Fruit fly (Drosophila melanogaster): ENCODE measurements around the gene CG43155.

CG43155 gene

dm6 chrX:11449476-11450119 is 10.0 kb upstream of the CG43155 start (continued):
- no peak for TF ChIP-seq CG10565 (GFP tag; optimal IDR thresholded peaks at IDR 0.05)
- no peak for TF ChIP-seq CG42726 (GFP tag; IDR thresholded peaks at IDR 0.05; ENCODE audit: partially characterized antibody)
- peak; percentile 64 for TF ChIP-seq Vsx1 (GFP tag; optimal IDR thresholded peaks at IDR 0.05)
- TF ChIP-seq ato (GFP tag; IDR thresholded peaks at IDR 0.05; ENCODE audit: partially characterized antibody): no peak
- peak; percentile 93 for TF ChIP-seq CG1603 (tag; optimal IDR thresholded peaks at IDR 0.05)
- peak; percentile 97 for TF ChIP-seq sens (GFP tag)
- TF ChIP-seq pb (GFP tag; optimal IDR thresholded peaks at IDR 0.05): peak; percentile 88
- TF ChIP-seq CG10462 (GFP tag; optimal IDR thresholded peaks at IDR 0.05): peak; percentile 65
- TF ChIP-seq Hey (tag; optimal IDR thresholded peaks at IDR 0.05): peak; percentile 60
- peak; percentile 77 for TF ChIP-seq Ssrp (tag; optimal IDR thresholded peaks at IDR 0.05)
- peak; percentile 54 for TF ChIP-seq CG18476 (GFP tag; optimal IDR thresholded peaks at IDR 0.05)
- peak; percentile 84 for TF ChIP-seq CG7786 (GFP tag; optimal IDR thresholded peaks at IDR 0.05)
- TF ChIP-seq Hr3 (GFP tag; optimal IDR thresholded peaks at IDR 0.05): peak; percentile 80
- TF ChIP-seq ap (GFP tag; IDR thresholded peaks at IDR 0.05): peak; percentile 80
- peak; percentile 50 for TF ChIP-seq CG33557 (GFP tag; optimal IDR thresholded peaks at IDR 0.05)
- TF ChIP-seq CG8924 (tag; optimal IDR thresholded peaks at IDR 0.05): peak; percentile 80
- TF ChIP-seq CG11398 (GFP tag; optimal IDR thresholded peaks at IDR 0.05): peak; percentile 84
- peak; percentile 43 for TF ChIP-seq CG6654 (GFP tag; optimal IDR thresholded peaks at IDR 0.05)
- TF ChIP-seq Ptx1 (GFP tag; IDR thresholded peaks at IDR 0.05): peak; percentile 90
- peak; percentile 66; the same call in 1 of the 2 replicates for TF ChIP-seq toy (GFP tag; IDR thresholded peaks at IDR 0.05)
- no peak for TF ChIP-seq unc-4 (GFP tag; IDR thresholded peaks at IDR 0.05; ENCODE audit: partially characterized antibody)
- TF ChIP-seq ara (GFP tag; IDR thresholded peaks at IDR 0.05): peak; percentile 81
- peak; percentile 42 for TF ChIP-seq Ets97D (GFP tag; optimal IDR thresholded peaks at IDR 0.05)
- TF ChIP-seq CG3995 (GFP tag; optimal IDR thresholded peaks at IDR 0.05): peak; percentile 35
- no peak for TF ChIP-seq hkb (optimal IDR thresholded peaks at IDR 0.05)
- TF ChIP-seq hkb (GFP tag; IDR thresholded peaks at IDR 0.05): peak; percentile 87
- TF ChIP-seq CG15269 (tag; optimal IDR thresholded peaks at IDR 0.05): peak; percentile 92
- peak; percentile 61; the same call in 1 of the 2 replicates for TF ChIP-seq MBD-R2 (GFP tag; IDR thresholded peaks at IDR 0.05)
- TF ChIP-seq CG8359 (GFP tag; optimal IDR thresholded peaks at IDR 0.05; ENCODE audit: borderline replicate concordance): peak; percentile 44
- TF ChIP-seq CG3065 (GFP tag; optimal IDR thresholded peaks at IDR 0.05): no peak
- peak; percentile 77 for TF ChIP-seq tio (GFP tag; optimal IDR thresholded peaks at IDR 0.05)
- peak; percentile 73 for TF ChIP-seq CG12299 (tag; optimal IDR thresholded peaks at IDR 0.05)
- TF ChIP-seq CG17612 (GFP tag; IDR thresholded peaks at IDR 0.05): peak; percentile 80
- peak; percentile 57 for TF ChIP-seq Nf-YB (GFP tag; optimal IDR thresholded peaks at IDR 0.05)
- peak; percentile 85 for TF ChIP-seq CG18619 (GFP tag; optimal IDR thresholded peaks at IDR 0.05)
- peak; percentile 64 for TF ChIP-seq CG13775 (GFP tag; optimal IDR thresholded peaks at IDR 0.05)
- TF ChIP-seq CG12659 (GFP tag; optimal IDR thresholded peaks at IDR 0.05): peak; percentile 86
- TF ChIP-seq CG10654 (GFP tag; optimal IDR thresholded peaks at IDR 0.05): peak; percentile 69
- peak; percentile 72 for TF ChIP-seq CG30431 (GFP tag; optimal IDR thresholded peaks at IDR 0.05)
- TF ChIP-seq Mad (GFP tag; optimal IDR thresholded peaks at IDR 0.05): peak; percentile 80
- peak; percentile 80 for TF ChIP-seq kah (GFP tag; optimal IDR thresholded peaks at IDR 0.05)
- peak; percentile 79 for TF ChIP-seq Oaz (GFP tag; IDR thresholded peaks at IDR 0.05)
- peak; percentile 78 for TF ChIP-seq HHEX (GFP tag; optimal IDR thresholded peaks at IDR 0.05)
- peak; percentile 79 for TF ChIP-seq Dbx (GFP tag; IDR thresholded peaks at IDR 0.05)
- peak; percentile 69 for TF ChIP-seq luna (GFP tag; optimal IDR thresholded peaks at IDR 0.05)
- TF ChIP-seq CG7928 (GFP tag; optimal IDR thresholded peaks at IDR 0.05): peak; percentile 22
- peak; percentile 85 for TF ChIP-seq fd96Cb (tag; optimal IDR thresholded peaks at IDR 0.05)
- TF ChIP-seq aop (GFP tag; IDR thresholded peaks at IDR 0.05): peak; percentile 60; the same call in 1 of the 2 replicates
- TF ChIP-seq chm (GFP tag; IDR thresholded peaks at IDR 0.05): peak; percentile 81
- TF ChIP-seq ranshi (GFP tag; IDR thresholded peaks at IDR 0.05): peak; percentile 84
